Fruit fly (Drosophila melanogaster) whole organism, prepupa: ENCODE results near the gene CG3117.
A peak's percentile ranks its signal among the peaks of the same experiment; 100 is the strongest.

ENCODE experiments used
- CG10631 ChIP-seq: fragments of 200-800 bp; sonication (Bioruptor generic); optimal IDR thresholded peaks from 2 replicates; lab custom pipeline; 2016; ENCODE audit warnings: missing biosample characterization, missing genetic modification characterization
- CG10669 ChIP-seq: fragments of 200-800 bp; sonication (Bioruptor generic); optimal IDR thresholded peaks from 3 replicates; lab custom pipeline; 2018; ENCODE audit warnings: missing biosample characterization, mild to moderate bottlenecking, missing genetic modification characterization, moderate library complexity
- CG11294 ChIP-seq: fragments of 200-800 bp; sonication (Bioruptor generic); IDR thresholded peaks from 2 replicates; pipeline ENCODE4 v1.3.6; 2022; ENCODE audit warnings: missing biosample characterization, missing genetic modification characterization
- CG1621 ChIP-seq: fragments of 200-800 bp; sonication (Bioruptor generic); optimal IDR thresholded peaks from 3 replicates; lab custom pipeline; 2018; ENCODE audit warnings: missing biosample characterization, mild to moderate bottlenecking, missing genetic modification characterization
- CG3032 ChIP-seq: fragments of 200-800 bp; optimal IDR thresholded peaks from 2 replicates; lab custom pipeline; 2019; ENCODE audit warnings: missing biosample characterization, mild to moderate bottlenecking, missing genetic modification characterization, moderate library complexity
- CG31627 ChIP-seq: fragments of 200-800 bp; sonication (Bioruptor generic); optimal IDR thresholded peaks from 3 replicates; lab custom pipeline; 2016; ENCODE audit warnings: missing biosample characterization, missing genetic modification characterization
- CG32006 ChIP-seq: fragments of 200-800 bp; sonication (Bioruptor generic); optimal IDR thresholded peaks from 3 replicates; lab custom pipeline; 2017; ENCODE audit warnings: missing biosample characterization, mild to moderate bottlenecking, missing genetic modification characterization
- CG34406 ChIP-seq: fragments of 200-800 bp; sonication (Bioruptor generic); optimal IDR thresholded peaks from 3 replicates; lab custom pipeline; 2016; ENCODE audit warnings: missing biosample characterization, missing genetic modification characterization
- CG3919 ChIP-seq: fragments of 200-800 bp; sonication (Bioruptor generic); optimal IDR thresholded peaks from 3 replicates; lab custom pipeline; 2016; ENCODE audit warnings: missing biosample characterization, missing genetic modification characterization
- CG4318 ChIP-seq: fragments of 200-800 bp; sonication (Bioruptor generic); optimal IDR thresholded peaks from 3 replicates; lab custom pipeline; 2017; ENCODE audit warnings: missing biosample characterization, mild to moderate bottlenecking, missing genetic modification characterization
- CG6163 ChIP-seq: fragments of 200-800 bp; sonication (Bioruptor generic); IDR thresholded peaks from 3 replicates; pipeline ENCODE4 v1.3.6; 2022; ENCODE audit warnings: missing biosample characterization, missing genetic modification characterization
- CG6276 ChIP-seq: fragments of 200-800 bp; sonication (Bioruptor generic); optimal IDR thresholded peaks from 2 replicates; lab custom pipeline; 2017; ENCODE audit warnings: missing biosample characterization, mild to moderate bottlenecking, missing genetic modification characterization
- CG6792 ChIP-seq: fragments of 200-800 bp; sonication (Bioruptor generic); optimal IDR thresholded peaks from 3 replicates; lab custom pipeline; 2016; ENCODE audit warnings: missing biosample characterization, missing genetic modification characterization
- CG6808 ChIP-seq: fragments of 200-800 bp; sonication (Bioruptor generic); optimal IDR thresholded peaks from 3 replicates; lab custom pipeline; 2017; ENCODE audit warnings: missing biosample characterization, missing genetic modification characterization, mild to moderate bottlenecking, moderate library complexity, missing genetic modification reagents
- CG6854 ChIP-seq: fragments of 200-800 bp; sonication (Bioruptor generic); optimal IDR thresholded peaks from 2 replicates; lab custom pipeline; 2017; ENCODE audit warnings: missing biosample characterization, mild to moderate bottlenecking, missing genetic modification characterization
- CG7368 ChIP-seq: fragments of 200-800 bp; sonication (Bioruptor generic); optimal IDR thresholded peaks from 3 replicates; lab custom pipeline; 2016; ENCODE audit warnings: missing biosample characterization, missing genetic modification characterization
- CG8119 ChIP-seq: fragments of 200-800 bp; sonication (Bioruptor generic); IDR thresholded peaks from 3 replicates; pipeline ENCODE4 v1.3.6; 2022; ENCODE audit warnings: missing biosample characterization, missing genetic modification characterization
- CG8632 ChIP-seq: fragments of 200-800 bp; sonication (Bioruptor generic); optimal IDR thresholded peaks from 3 replicates; lab custom pipeline; 2016; ENCODE audit warnings: missing biosample characterization, missing genetic modification characterization
- CG9139 ChIP-seq: fragments of 200-800 bp; sonication (Bioruptor generic); optimal IDR thresholded peaks from 3 replicates; lab custom pipeline; 2017; ENCODE audit warnings: missing biosample characterization, mild to moderate bottlenecking, missing genetic modification characterization
- Eip75B ChIP-seq: fragments of 200-800 bp; sonication (Bioruptor generic); optimal IDR thresholded peaks from 3 replicates; lab custom pipeline; 2016; ENCODE audit warnings: missing biosample characterization, missing genetic modification characterization
- Eip78C ChIP-seq: fragments of 200-800 bp; sonication (Bioruptor generic); peaks from one replicate; lab custom pipeline; 2016; ENCODE audit warnings: missing biosample characterization, missing genetic modification characterization
- Ets21C ChIP-seq: fragments of 200-800 bp; sonication (Bioruptor generic); optimal IDR thresholded peaks from 3 replicates; lab custom pipeline; 2016; ENCODE audit warnings: missing biosample characterization, missing genetic modification characterization
- Ets96B ChIP-seq: fragments of 200-800 bp; optimal IDR thresholded peaks from 2 replicates; lab custom pipeline; 2019; ENCODE audit warnings: missing biosample characterization, mild to moderate bottlenecking, missing genetic modification characterization, moderate library complexity
- Gug ChIP-seq: fragments of 200-800 bp; sonication (Bioruptor generic); IDR thresholded peaks from 2 replicates; pipeline ENCODE4 v1.3.6; 2022; ENCODE audit warnings: missing biosample characterization, missing genetic modification characterization
- Hr38 ChIP-seq: sonication (Bioruptor generic); optimal IDR thresholded peaks from 2 replicates; lab custom pipeline; 2016; ENCODE audit warnings: missing biosample characterization, missing genetic modification characterization
- Lpt ChIP-seq: fragments of 200-800 bp; sonication (Bioruptor generic); optimal IDR thresholded peaks from 3 replicates; lab custom pipeline; 2016; ENCODE audit warnings: missing biosample characterization, missing genetic modification characterization
- OdsH ChIP-seq: fragments of 200-800 bp; sonication (Bioruptor generic); optimal IDR thresholded peaks from 3 replicates; lab custom pipeline; 2016; ENCODE audit warnings: missing biosample characterization, missing genetic modification characterization
- Smox ChIP-seq: fragments of 200-800 bp; sonication (Bioruptor generic); optimal IDR thresholded peaks from 3 replicates; lab custom pipeline; 2016; ENCODE audit warnings: missing biosample characterization, missing genetic modification characterization
- Sox102F ChIP-seq: fragments of 200-800 bp; sonication (Bioruptor generic); optimal IDR thresholded peaks from 2 replicates; lab custom pipeline; 2016; ENCODE audit warnings: missing biosample characterization, mild to moderate bottlenecking, missing genetic modification characterization
- Sox15 ChIP-seq: fragments of 200-800 bp; sonication (Bioruptor generic); optimal IDR thresholded peaks from 3 replicates; lab custom pipeline; 2016; ENCODE audit warnings: missing biosample characterization, missing genetic modification characterization
- achi ChIP-seq: fragments of 200-800 bp; sonication (Bioruptor generic); optimal IDR thresholded peaks from 3 replicates; lab custom pipeline; 2016; ENCODE audit warnings: missing biosample characterization, missing genetic modification characterization
- acj6 ChIP-seq: fragments of 200-800 bp; sonication (Bioruptor generic); optimal IDR thresholded peaks from 3 replicates; lab custom pipeline; 2016; ENCODE audit warnings: missing biosample characterization, missing genetic modification characterization
- dac ChIP-seq: fragments of 200-800 bp; sonication (Bioruptor generic); optimal IDR thresholded peaks from 2 replicates; lab custom pipeline; 2017; ENCODE audit warnings: missing biosample characterization, mild to moderate bottlenecking, missing genetic modification characterization
- dsx ChIP-seq: fragments of 200-800 bp; optimal IDR thresholded peaks from 3 replicates; lab custom pipeline; 2019; ENCODE audit warnings: missing biosample characterization, mild to moderate bottlenecking, missing genetic modification characterization, moderate library complexity; ENCODE audit not compliant: poor library complexity, severe bottlenecking
- eg ChIP-seq: fragments of 200-800 bp; sonication (Bioruptor generic); IDR thresholded peaks from 3 replicates; pipeline ENCODE4 v1.3.6; 2022; ENCODE audit warnings: missing biosample characterization, missing genetic modification characterization
- fd59A ChIP-seq: fragments of 200-800 bp; sonication (Bioruptor generic); optimal IDR thresholded peaks from 2 replicates; lab custom pipeline; 2017; ENCODE audit warnings: missing biosample characterization, mild to moderate bottlenecking, missing genetic modification characterization, missing genetic modification reagents
- fkh ChIP-seq: fragments of 200-800 bp; sonication (Bioruptor generic); optimal IDR thresholded peaks from 3 replicates; lab custom pipeline; 2017; ENCODE audit warnings: missing biosample characterization, mild to moderate bottlenecking, missing genetic modification characterization, moderate library complexity
- lz ChIP-seq: fragments of 200-800 bp; sonication (Bioruptor generic); optimal IDR thresholded peaks from 3 replicates; lab custom pipeline; 2016; ENCODE audit warnings: missing biosample characterization, missing genetic modification characterization
- net ChIP-seq: fragments of 200-800 bp; sonication (Bioruptor generic); optimal IDR thresholded peaks from 3 replicates; lab custom pipeline; 2016; ENCODE audit warnings: missing biosample characterization, missing genetic modification characterization
- pdm3 ChIP-seq: fragments of 200-800 bp; sonication (Bioruptor generic); optimal IDR thresholded peaks from 3 replicates; lab custom pipeline; 2016; ENCODE audit warnings: missing biosample characterization, missing genetic modification characterization
- salr ChIP-seq, 2 experiments: fragments of 200-800 bp; sonication (Bioruptor generic); optimal IDR thresholded peaks; 3 replicates each; lab custom pipeline; 2016 to 2018; ENCODE audit warnings: missing biosample characterization in 2 of 2, missing genetic modification characterization in 2 of 2, mild to moderate bottlenecking in 1 of 2
- spab ChIP-seq: fragments of 200-800 bp; sonication (Bioruptor generic); optimal IDR thresholded peaks from 2 replicates; lab custom pipeline; 2017; ENCODE audit warnings: missing biosample characterization, mild to moderate bottlenecking, missing genetic modification characterization, missing genetic modification reagents
- ss ChIP-seq, 2 experiments: fragments of 200-800 bp; sonication (Bioruptor generic); optimal IDR thresholded peaks; 2 replicates in 1 of 2; 3 replicates in 1 of 2; lab custom pipeline; 2017 to 2018; ENCODE audit warnings: mild to moderate bottlenecking in 2 of 2, missing biosample characterization in 2 of 2, missing genetic modification characterization in 2 of 2, moderate library complexity in 1 of 2
- svp ChIP-seq: fragments of 200-800 bp; sonication (Bioruptor generic); peaks from one replicate; lab custom pipeline; 2016; ENCODE audit warnings: missing biosample characterization, missing genetic modification characterization
- vri ChIP-seq: fragments of 200-800 bp; sonication (Bioruptor generic); optimal IDR thresholded peaks from 3 replicates; lab custom pipeline; 2016; ENCODE audit warnings: missing biosample characterization, mild to moderate bottlenecking, missing genetic modification characterization

The CG3117 gene

dm6 chr2L:2885503-2886225 lies 38.7 kb upstream of the CG3117 start, which contains the start of the genes NTPase and lilli (continued):
- TF ChIP-seq Gug (GFP tag; lab: Robert Waterston, UW): no peak
- TF ChIP-seq vri (GFP tag; lab: Kevin White, UChicago): peak; percentile 8
- peak; percentile 35 for TF ChIP-seq svp
- no peak for TF ChIP-seq CG6854 (GFP tag; lab: Kevin White, UChicago)
- peak; percentile 1 for TF ChIP-seq CG6808 (GFP tag; lab: Kevin White, UChicago)
- TF ChIP-seq dsx (GFP tag; lab: Kevin White, UChicago): peak; percentile 19
- peak; percentile 69 for TF ChIP-seq CG3919 (GFP tag; lab: Kevin White, UChicago)
- TF ChIP-seq salr (GFP tag; optimal IDR thresholded peaks at IDR 0.05; lab: Kevin White, UChicago): peak in 1 of 2 experiments; percentile 64
- no peak for TF ChIP-seq CG6276 (GFP tag; lab: Kevin White, UChicago)
- TF ChIP-seq lz (GFP tag; lab: Kevin White, UChicago): peak; percentile 67
- peak; percentile 72 for TF ChIP-seq CG31627 (GFP tag; lab: Kevin White, UChicago)
- TF ChIP-seq spab (GFP tag; lab: Kevin White, UChicago): no peak
- no peak for TF ChIP-seq CG1621
- peak; percentile 68 for TF ChIP-seq Sox102F (GFP tag; lab: Kevin White, UChicago)
- TF ChIP-seq CG6792 (GFP tag; lab: Kevin White, UChicago): peak; percentile 35
- peak; percentile 65 for TF ChIP-seq CG6163
- TF ChIP-seq dac: no peak
- no peak for TF ChIP-seq Lpt (GFP tag; lab: Kevin White, UChicago)
- no peak for TF ChIP-seq CG10669
- TF ChIP-seq CG9139 (GFP tag; lab: Kevin White, UChicago): no peak
- TF ChIP-seq net (GFP tag; lab: Kevin White, UChicago): no peak
- TF ChIP-seq CG34406 (GFP tag; lab: Kevin White, UChicago): peak; percentile 41
- TF ChIP-seq ss (GFP tag; optimal IDR thresholded peaks at IDR 0.05; lab: Kevin White, UChicago): peak in 1 of 2 experiments; percentile 16
- TF ChIP-seq, all 60 proteins: peak for 41

- TF ChIP-seq Eip78C (GFP tag; lab: Kevin White, UChicago) (no peak), CG6808 (GFP tag; lab: Kevin White, UChicago) (no peak), OdsH (GFP tag; lab: Kevin White, UChicago) (no peak), Eip75B (GFP tag; lab: Kevin White, UChicago) (no peak), lz (GFP tag; lab: Kevin White, UChicago) (no peak), acj6 (GFP tag; lab: Kevin White, UChicago) (no peak), Lpt (GFP tag; lab: Kevin White, UChicago) (no peak), Ets96B (tag; lab: Kevin White, UChicago) (peak; percentile 7), pdm3 (GFP tag; lab: Kevin White, UChicago) (peak; percentile 33), vri (GFP tag; lab: Kevin White, UChicago) (peak; percentile 40), CG3032 (tag; lab: Kevin White, UChicago) (peak; percentile 28), Ets21C (GFP tag; lab: Kevin White, UChicago) (no peak), dsx (GFP tag; lab: Kevin White, UChicago) (peak; percentile 8), Hr38 (GFP tag; lab: Kevin White, UChicago) (no peak), fkh (GFP tag; lab: Kevin White, UChicago) (peak; percentile 53), CG4318 (GFP tag; lab: Kevin White, UChicago) (no peak), CG8119 (no peak), Sox15 (no peak), CG9139 (GFP tag; lab: Kevin White, UChicago) (no peak), CG10631 (GFP tag; lab: Kevin White, UChicago) (no peak), CG8632 (GFP tag; lab: Kevin White, UChicago) (no peak), Gug (GFP tag; lab: Robert Waterston, UW) (no peak), CG7368 (no peak), Smox (GFP tag; lab: Kevin White, UChicago) (no peak), fd59A (GFP tag; lab: Kevin White, UChicago) (no peak), achi (GFP tag; lab: Kevin White, UChicago) (no peak), eg (GFP tag; lab: Robert Waterston, UW) (0 out of 3 replicates have a peak, but pooled peaks have one; percentile 48), CG11294 (GFP tag; lab: Robert Waterston, UW) (0 out of 2 replicates have a peak, but pooled peaks have one; percentile 32), CG31627 (GFP tag; lab: Kevin White, UChicago) (no peak), CG32006 (GFP tag; lab: Kevin White, UChicago) (peak; percentile 43), dac (no peak), CG1621 (peak; percentile 3), net (GFP tag; lab: Kevin White, UChicago) (peak; percentile 13)
These were observed 37.9 kb upstream of the CG3117 start for dm6 chr2L:2884683-2885502.
